Fruit fly (Drosophila melanogaster): ENCODE results near the gene Ugt303A1.
A peak's percentile ranks its signal among the peaks of the same experiment; 100 is the strongest.

The Ugt303A1 gene

dm6 chr3R:11136877-11137276 is 38.5 kb upstream of the Ugt303A1 start, which contains the start of gene mAcon2 (continued):
- TF ChIP-seq PHDP (tag; optimal IDR thresholded peaks at IDR 0.05) (no peak), Nf-YA (GFP tag; IDR thresholded peaks at IDR 0.05) (no peak), CG9876 (GFP tag; optimal IDR thresholded peaks at IDR 0.05) (no peak), CG13287 (GFP tag; IDR thresholded peaks at IDR 0.05; ENCODE audit: partially characterized antibody) (no peak)

dm6 chr3R:11145135-11145534 is 30.2 kb upstream of the Ugt303A1 start, which contains the start of gene CheA86a:
Gene CheA86a, minus strand, starts transcription at chr3R:11145235.
- TF ChIP-seq CG12942 (GFP tag; optimal IDR thresholded peaks at IDR 0.05) (no peak), eyg (GFP tag; optimal IDR thresholded peaks at IDR 0.05) (no peak)

- TF ChIP-seq lilli (GFP tag; optimal IDR thresholded peaks at IDR 0.05), result no peak
- TF ChIP-seq Myb (GFP tag; optimal IDR thresholded peaks at IDR 0.05), result no peak
- peak; percentile 57 for TF ChIP-seq corto (GFP tag; optimal IDR thresholded peaks at IDR 0.05)
- no peak for TF ChIP-seq Opbp (GFP tag; IDR thresholded peaks at IDR 0.05; ENCODE audit: partially characterized antibody)
- peak; percentile 40 for TF ChIP-seq Meics (GFP tag; optimal IDR thresholded peaks at IDR 0.05)
- peak; percentile 37 for TF ChIP-seq cwo (GFP tag; optimal IDR thresholded peaks at IDR 0.05)
- peak; percentile 15 for TF ChIP-seq CG10147 (GFP tag; optimal IDR thresholded peaks at IDR 0.05)
- TF ChIP-seq Deaf1 (tag; optimal IDR thresholded peaks at IDR 0.05), result no peak
- no peak for TF ChIP-seq CG14441 (GFP tag; IDR thresholded peaks at IDR 0.05)
- peak; percentile 64 for TF ChIP-seq slbo (GFP tag; IDR thresholded peaks at IDR 0.05)
- TF ChIP-seq prd (optimal IDR thresholded peaks at IDR 0.05), result no peak
- TF ChIP-seq prd (GFP tag; IDR thresholded peaks at IDR 0.05), result peak; percentile 17; the same call in 1 of the 3 replicates
- peak; percentile 15 for TF ChIP-seq CG10274 (GFP tag; optimal IDR thresholded peaks at IDR 0.05)
- peak; percentile 33 for TF ChIP-seq Fer3 (tag; optimal IDR thresholded peaks at IDR 0.05)
- no peak for TF ChIP-seq hkb (optimal IDR thresholded peaks at IDR 0.05)
- no peak for TF ChIP-seq hkb (GFP tag; IDR thresholded peaks at IDR 0.05)
- peak; percentile 58 for TF ChIP-seq lbe (GFP tag; optimal IDR thresholded peaks at IDR 0.05)
- peak; percentile 2 for TF ChIP-seq CoRest (tag; optimal IDR thresholded peaks at IDR 0.05)
- TF ChIP-seq CG7839 (tag; optimal IDR thresholded peaks at IDR 0.05), result peak; percentile 47
- no peak for TF ChIP-seq tup (GFP tag; optimal IDR thresholded peaks at IDR 0.05)
- TF ChIP-seq so (GFP tag; IDR thresholded peaks at IDR 0.05), result no peak
- no peak for TF ChIP-seq ab (GFP tag; optimal IDR thresholded peaks at IDR 0.05)
- TF ChIP-seq CG11085 (GFP tag; IDR thresholded peaks at IDR 0.05), result 0 out of 2 replicates have a peak, but pooled peaks have one; percentile 30
- no peak for TF ChIP-seq D (optimal IDR thresholded peaks at IDR 0.05)
- no peak for TF ChIP-seq D (GFP tag; optimal IDR thresholded peaks at IDR 0.05)
- TF ChIP-seq CG2120 (GFP tag; optimal IDR thresholded peaks at IDR 0.05), result peak; percentile 13
- TF ChIP-seq lab (GFP tag; optimal IDR thresholded peaks at IDR 0.05), result peak; percentile 70
- 0 out of 2 replicates have a peak, but pooled peaks have one; percentile 15 for TF ChIP-seq CG9215 (GFP tag; IDR thresholded peaks at IDR 0.05)
- TF ChIP-seq al (GFP tag; IDR thresholded peaks at IDR 0.05), result peak; percentile 56; the same call in 1 of the 2 replicates
- no peak for TF ChIP-seq Bdp1 (GFP tag; optimal IDR thresholded peaks at IDR 0.05)
- TF ChIP-seq dysf (GFP tag; IDR thresholded peaks at IDR 0.05), result peak; percentile 36; the same call in 1 of the 3 replicates
- TF ChIP-seq Taf1 (GFP tag; IDR thresholded peaks at IDR 0.05), result peak; percentile 32; the same call in 1 of the 2 replicates
- 0 out of 2 replicates have a peak, but pooled peaks have one; percentile 12 for TF ChIP-seq CG6689 (GFP tag; IDR thresholded peaks at IDR 0.05)
- TF ChIP-seq CG15514 (GFP tag; optimal IDR thresholded peaks at IDR 0.05), result peak; percentile 6
- TF ChIP-seq CG9727 (GFP tag; optimal IDR thresholded peaks at IDR 0.05), result peak; percentile 16
- peak; percentile 13 for TF ChIP-seq Hmr (GFP tag; optimal IDR thresholded peaks at IDR 0.05)
- TF ChIP-seq NFAT (GFP tag; IDR thresholded peaks at IDR 0.05), result peak; percentile 35; the same call in 1 of the 2 replicates
- TF ChIP-seq D19B (GFP tag; optimal IDR thresholded peaks at IDR 0.05), result peak; percentile 45
- peak; percentile 1 for TF ChIP-seq caup (GFP tag; optimal IDR thresholded peaks at IDR 0.05; ENCODE audit: severe bottlenecking)
- TF ChIP-seq CG32532 (GFP tag; IDR thresholded peaks at IDR 0.05), result peak; percentile 75
- TF ChIP-seq sc (optimal IDR thresholded peaks at IDR 0.05), result no peak
- no peak for TF ChIP-seq sc (GFP tag; optimal IDR thresholded peaks at IDR 0.05)
Observed at dm6 chr3R:11153799-11154273, 21.5 kb upstream of the Ugt303A1 start, which contains the start of gene Ugt302K1. Gene Ugt302K1, minus strand, starts transcription at chr3R:11153849.
